Fruit fly (Drosophila melanogaster) whole organism, embryonic: ENCODE measurements around the gene Tcs6.
A peak's percentile ranks its signal among the peaks of the same experiment; 100 is the strongest.

Experiments used
- ATbp ChIP-seq: fragments of 200-800 bp; sonication (Bioruptor generic); optimal IDR thresholded peaks from 2 replicates; lab custom pipeline; 2017; ENCODE audit warnings: missing biosample characterization, mild to moderate bottlenecking, missing genetic modification characterization, missing genetic modification reagents
- Asciz ChIP-seq: fragments of 200-800 bp; sonication (Bioruptor generic); optimal IDR thresholded peaks from 2 replicates; lab custom pipeline; 2017; ENCODE audit warnings: missing biosample characterization, mild to moderate bottlenecking, missing genetic modification characterization, missing genetic modification reagents
- Awh ChIP-seq: fragments of 200-800 bp; sonication (Bioruptor generic); IDR thresholded peaks from 2 replicates; pipeline ENCODE4, ENCODE4 v1.3.6; 2022; ENCODE audit warnings: missing biosample characterization, missing genetic modification characterization
- B-H1 ChIP-seq: fragments of 200-800 bp; sonication (Bioruptor generic); IDR thresholded peaks from 3 replicates; pipeline ENCODE4 v1.3.6; 2022; ENCODE audit warnings: missing biosample characterization, missing genetic modification characterization
- CG10274 ChIP-seq: fragments of 200-800 bp; sonication (Bioruptor generic); optimal IDR thresholded peaks from 3 replicates; lab custom pipeline; 2017; ENCODE audit warnings: missing biosample characterization, mild to moderate bottlenecking, missing genetic modification characterization
- CG10462 ChIP-seq: fragments of 200-800 bp; sonication (Bioruptor generic); optimal IDR thresholded peaks from 2 replicates; lab custom pipeline; 2016; ENCODE audit warnings: missing biosample characterization, missing genetic modification characterization
- CG13424 ChIP-seq: fragments of 200-800 bp; sonication (Bioruptor generic); optimal IDR thresholded peaks from 2 replicates; lab custom pipeline; 2019; ENCODE audit warnings: missing biosample characterization, mild to moderate bottlenecking, missing genetic modification characterization, moderate library complexity
- CG13775 ChIP-seq: fragments of 200-800 bp; sonication (Bioruptor generic); optimal IDR thresholded peaks from 3 replicates; lab custom pipeline; 2017; ENCODE audit warnings: missing biosample characterization, mild to moderate bottlenecking, missing genetic modification characterization
- CG17829 ChIP-seq: fragments of 200-800 bp; optimal IDR thresholded peaks from 2 replicates; lab custom pipeline; 2019; ENCODE audit warnings: missing biosample characterization, mild to moderate bottlenecking, missing genetic modification characterization, moderate library complexity
- CG1792 ChIP-seq: fragments of 200-800 bp; sonication (Bioruptor generic); optimal IDR thresholded peaks from 2 replicates; lab custom pipeline; 2016; ENCODE audit warnings: missing biosample characterization, missing genetic modification characterization
- CG18262 ChIP-seq: fragments of 200-800 bp; optimal IDR thresholded peaks from 3 replicates; lab custom pipeline; 2019; ENCODE audit warnings: missing biosample characterization, mild to moderate bottlenecking, missing genetic modification characterization, moderate library complexity
- CG2712 ChIP-seq: fragments of 200-800 bp; optimal IDR thresholded peaks from 3 replicates; lab custom pipeline; 2019; ENCODE audit warnings: missing biosample characterization, mild to moderate bottlenecking, missing genetic modification characterization, moderate library complexity
- CG31224 ChIP-seq: fragments of 200-800 bp; sonication (Bioruptor generic); IDR thresholded peaks from 2 replicates; pipeline ENCODE4 v1.3.6; 2022; ENCODE audit warnings: missing biosample characterization, missing genetic modification characterization
- CG34376 ChIP-seq: fragments of 200-800 bp; sonication (Bioruptor generic); optimal IDR thresholded peaks from 2 replicates; lab custom pipeline; 2018; ENCODE audit warnings: missing biosample characterization, mild to moderate bottlenecking, missing genetic modification characterization
- CG34422 ChIP-seq: fragments of 200-800 bp; sonication (Bioruptor generic); IDR thresholded peaks from 3 replicates; pipeline ENCODE4 v1.3.6; 2022; ENCODE audit warnings: missing biosample characterization, missing genetic modification characterization
- CG4360 ChIP-seq: fragments of 200-800 bp; sonication (Bioruptor generic); IDR thresholded peaks from 2 replicates; pipeline ENCODE4 v1.3.6; 2022; ENCODE audit warnings: missing biosample characterization, missing genetic modification characterization
- CG4617 ChIP-seq: fragments of 200-800 bp; sonication (Bioruptor generic); optimal IDR thresholded peaks from 3 replicates; lab custom pipeline; 2016; ENCODE audit warnings: missing biosample characterization, missing genetic modification characterization, borderline replicate concordance
- CG4707 ChIP-seq: fragments of 200-800 bp; sonication (Bioruptor generic); optimal IDR thresholded peaks from 2 replicates; lab custom pipeline; 2018; ENCODE audit warnings: missing biosample characterization, mild to moderate bottlenecking, missing genetic modification characterization, moderate library complexity
- CG6791 ChIP-seq: fragments of 200-800 bp; sonication (Bioruptor generic); IDR thresholded peaks from 3 replicates; pipeline ENCODE4 v1.3.6; 2022; ENCODE audit warnings: missing biosample characterization, missing genetic modification characterization; ENCODE audit not compliant: partially characterized antibody
- CG6813 ChIP-seq: fragments of 200-800 bp; sonication (Bioruptor generic); optimal IDR thresholded peaks from 2 replicates; lab custom pipeline; 2017; ENCODE audit warnings: missing biosample characterization, missing genetic modification characterization, mild to moderate bottlenecking, moderate library complexity, missing genetic modification reagents
- CG7745 ChIP-seq: fragments of 200-800 bp; sonication (Bioruptor generic); optimal IDR thresholded peaks from 2 replicates; lab custom pipeline; 2018; ENCODE audit warnings: missing biosample characterization, mild to moderate bottlenecking, missing genetic modification characterization, moderate library complexity
- CG7928 ChIP-seq: fragments of 200-800 bp; sonication (Bioruptor generic); optimal IDR thresholded peaks from 2 replicates; lab custom pipeline; 2017; ENCODE audit warnings: missing biosample characterization, mild to moderate bottlenecking, missing genetic modification characterization
- D19A ChIP-seq: fragments of 200-800 bp; optimal IDR thresholded peaks from 3 replicates; lab custom pipeline; 2019; ENCODE audit warnings: missing biosample characterization, mild to moderate bottlenecking, missing genetic modification characterization, moderate library complexity
- Dfd ChIP-seq, 2 experiments: fragments of >200 bp; optimal IDR thresholded peaks; 2 replicates each; lab custom pipeline; 2017; ENCODE audit warnings: missing biosample characterization in 2 of 2, missing genetic modification characterization in 2 of 2
- Dip2 ChIP-seq: fragments of 200-800 bp; sonication (Bioruptor generic); IDR thresholded peaks from 2 replicates; pipeline ENCODE4 v1.3.6; 2022; ENCODE audit warnings: missing biosample characterization, missing genetic modification characterization
- Eip74EF ChIP-seq, 2 experiments: fragments of 200-800 bp in 1 of 2; fragments of >200 bp in 1 of 2; sonication (Bioruptor generic) in 1 of 2; optimal IDR thresholded peaks; 2 replicates each; lab custom pipeline; 2017 to 2019; ENCODE audit warnings: missing biosample characterization in 2 of 2, missing genetic modification characterization in 2 of 2, mild to moderate bottlenecking in 1 of 2, moderate library complexity in 1 of 2
- HLHmδ ChIP-seq: fragments of 200-800 bp; sonication (Bioruptor generic); optimal IDR thresholded peaks from 2 replicates; lab custom pipeline; 2018; ENCODE audit warnings: missing biosample characterization, mild to moderate bottlenecking, missing genetic modification characterization, moderate library complexity
- NC2β ChIP-seq: fragments of 200-800 bp; sonication (Bioruptor generic); optimal IDR thresholded peaks from 2 replicates; lab custom pipeline; 2016; ENCODE audit warnings: missing biosample characterization, missing genetic modification characterization
- Opbp ChIP-seq: fragments of 200-800 bp; sonication (Bioruptor generic); IDR thresholded peaks from 3 replicates; pipeline ENCODE4 v1.3.6; 2022; ENCODE audit warnings: missing biosample characterization, missing genetic modification characterization; ENCODE audit not compliant: partially characterized antibody
- Pdp1 ChIP-seq, 2 experiments: fragments of 200-800 bp; sonication (Bioruptor generic); optimal IDR thresholded peaks; 3 replicates each; lab custom pipeline; 2016; ENCODE audit warnings: missing biosample characterization in 2 of 2, missing genetic modification characterization in 2 of 2, mild to moderate bottlenecking in 1 of 2, moderate library complexity in 1 of 2
- Ptx1 ChIP-seq: fragments of 200-800 bp; sonication (Bioruptor generic); IDR thresholded peaks from 2 replicates; pipeline ENCODE4 v1.3.6; 2022; ENCODE audit warnings: missing biosample characterization, missing genetic modification characterization
- crol ChIP-seq: fragments of 200-800 bp; sonication (Bioruptor generic); IDR thresholded peaks from 2 replicates; pipeline ENCODE4 v1.3.6; 2022; ENCODE audit warnings: missing biosample characterization, missing genetic modification characterization
- en ChIP-seq: fragments of 200-800 bp; sonication (Bioruptor generic); optimal IDR thresholded peaks from 2 replicates; lab custom pipeline; 2016; ENCODE audit warnings: missing biosample characterization, missing genetic modification characterization
- esg ChIP-seq: fragments of 200-800 bp; sonication (Bioruptor generic); conservative IDR thresholded peaks from 2 replicates; pipeline ENCODE4 v1.3.6; 2022; ENCODE audit warnings: missing biosample characterization, missing genetic modification characterization
- her ChIP-seq: fragments of 200-800 bp; sonication (Bioruptor generic); optimal IDR thresholded peaks from 2 replicates; lab custom pipeline; 2016; ENCODE audit warnings: missing biosample characterization, missing genetic modification characterization
- lov ChIP-seq, 2 experiments: fragments of 200-800 bp in 1 of 2; fragments of >200 bp in 1 of 2; sonication (Bioruptor generic) in 1 of 2; IDR thresholded peaks in 1 of 2; optimal IDR thresholded peaks in 1 of 2; 2 replicates in 1 of 2; 3 replicates in 1 of 2; pipeline versions ENCODE4 v1.3.6 to Lab custom; 2017 to 2022; ENCODE audit warnings: missing biosample characterization in 1 of 2, missing genetic modification characterization in 1 of 2
- nerfin-1 ChIP-seq: fragments of 200-800 bp; sonication (Bioruptor generic); optimal IDR thresholded peaks from 3 replicates; lab custom pipeline; 2019; ENCODE audit warnings: missing biosample characterization, mild to moderate bottlenecking, missing genetic modification characterization, moderate library complexity
- odd ChIP-seq: fragments of 200-800 bp; sonication (Bioruptor generic); optimal IDR thresholded peaks from 2 replicates; lab custom pipeline; 2017; ENCODE audit warnings: missing biosample characterization, mild to moderate bottlenecking, missing genetic modification characterization
- peb ChIP-seq: fragments of 200-800 bp; sonication (Bioruptor generic); IDR thresholded peaks from 2 replicates; pipeline ENCODE4 v1.3.6; 2022; ENCODE audit warnings: missing biosample characterization, missing genetic modification characterization
- pho ChIP-seq: fragments of 200-800 bp; sonication (Bioruptor generic); optimal IDR thresholded peaks from 2 replicates; lab custom pipeline; 2016; ENCODE audit warnings: missing biosample characterization, missing genetic modification characterization
- repo ChIP-seq: fragments of 200-800 bp; sonication (Bioruptor generic); optimal IDR thresholded peaks from 2 replicates; lab custom pipeline; 2016; ENCODE audit warnings: missing biosample characterization, missing genetic modification characterization
- row ChIP-seq: fragments of 200-800 bp; sonication (Bioruptor generic); IDR thresholded peaks from 3 replicates; pipeline ENCODE4 v1.3.6; 2022; ENCODE audit warnings: missing biosample characterization, missing genetic modification characterization
- sisA ChIP-seq: fragments of 200-800 bp; sonication (Bioruptor generic); IDR thresholded peaks from 2 replicates; pipeline ENCODE4 v1.3.6; 2022; ENCODE audit warnings: missing biosample characterization, missing genetic modification characterization
- vnd ChIP-seq: fragments of 200-800 bp; sonication (Bioruptor generic); IDR thresholded peaks from 3 replicates; pipeline ENCODE4 v1.3.6; 2022; ENCODE audit warnings: missing biosample characterization, missing genetic modification characterization; ENCODE audit not compliant: partially characterized antibody
- wor ChIP-seq: fragments of 200-800 bp; sonication (Bioruptor generic); IDR thresholded peaks from 2 replicates; pipeline ENCODE4 v1.3.6; 2022; ENCODE audit warnings: missing biosample characterization, missing genetic modification characterization
- zen ChIP-seq: fragments of 200-800 bp; sonication (Bioruptor generic); optimal IDR thresholded peaks from 3 replicates; lab custom pipeline; 2018; ENCODE audit warnings: missing biosample characterization, mild to moderate bottlenecking, missing genetic modification characterization, moderate library complexity

Tcs6 gene

dm6 chr3R:26017771-26018731 is 40.0 kb downstream of the Tcs6 start (continued):
- peak; percentile 86 for TF ChIP-seq nerfin-1
- TF ChIP-seq crol (GFP tag; lab: Robert Waterston, UW) = peak; percentile 94
- peak; percentile 87 for TF ChIP-seq CG4360 (GFP tag; lab: Robert Waterston, UW)
- peak; percentile 97 for TF ChIP-seq CG2712 (tag; lab: Kevin White, UChicago)
- peak; percentile 90 for TF ChIP-seq CG13424 (tag; lab: Kevin White, UChicago)
- peak; percentile 93 for TF ChIP-seq HLHmδ (GFP tag; lab: Kevin White, UChicago)
- no peak for TF ChIP-seq Dfd (GFP tag; optimal IDR thresholded peaks at IDR 0.05; lab: Kevin White, UChicago)
- TF ChIP-seq B-H1 (GFP tag; lab: Robert Waterston, UW) = peak; percentile 30; the same call in 1 of the 3 replicates
- peak; percentile 88 for TF ChIP-seq D19A (tag; lab: Kevin White, UChicago)
- peak; percentile 72 for TF ChIP-seq odd (GFP tag; lab: Kevin White, UChicago)
- no peak for TF ChIP-seq NC2β (GFP tag; lab: Kevin White, UChicago)
- TF ChIP-seq Asciz (GFP tag; lab: Kevin White, UChicago) = peak; percentile 81
- peak in 1 of 2 experiments; percentile 73 for TF ChIP-seq Eip74EF (GFP tag; optimal IDR thresholded peaks at IDR 0.05; lab: Kevin White, UChicago)
- peak; percentile 50 for TF ChIP-seq Awh (GFP tag; lab: Robert Waterston, UW)
- no peak for TF ChIP-seq CG34376 (GFP tag; lab: Kevin White, UChicago)
- TF ChIP-seq CG34422 (GFP tag; lab: Robert Waterston, UW) = peak; percentile 43; the same call in 2 of the 3 replicates
- TF ChIP-seq zen (tag; lab: Kevin White, UChicago) = peak; percentile 95
- peak; percentile 42; the same call in 1 of the 2 replicates for TF ChIP-seq sisA
- peak; percentile 66 for TF ChIP-seq ATbp
- TF ChIP-seq CG10274 (GFP tag; lab: Kevin White, UChicago) = peak; percentile 49
- TF ChIP-seq her (GFP tag; lab: Kevin White, UChicago) = no peak
- peak; percentile 62 for TF ChIP-seq CG4617 (GFP tag; lab: Kevin White, UChicago)
- TF ChIP-seq CG17829 (tag; lab: Kevin White, UChicago) = peak; percentile 94
- no peak for TF ChIP-seq vnd (GFP tag; lab: Robert Waterston, UW)
- peak; percentile 43; the same call in 1 of the 2 replicates for TF ChIP-seq wor (GFP tag; lab: Robert Waterston, UW)
- peak; percentile 73 for TF ChIP-seq Ptx1 (GFP tag; lab: Robert Waterston, UW)
- TF ChIP-seq peb = peak; percentile 43; the same call in 1 of the 2 replicates
- no peak for TF ChIP-seq Dip2 (GFP tag; lab: Robert Waterston, UW)
- TF ChIP-seq Pdp1 (GFP tag; optimal IDR thresholded peaks at IDR 0.05; lab: Kevin White, UChicago) = peak in 1 of 2 experiments; percentile 10
- peak; percentile 72 for TF ChIP-seq row (GFP tag; lab: Robert Waterston, UW)
- no peak for TF ChIP-seq repo
- TF ChIP-seq esg (GFP tag; lab: Robert Waterston, UW) = peak; percentile 58
- TF ChIP-seq CG4707 = no peak
- no peak for TF ChIP-seq CG31224 (GFP tag; lab: Robert Waterston, UW)
- TF ChIP-seq lov (optimal IDR thresholded peaks at IDR 0.05; lab: Kevin White, UChicago) = no peak
- no peak for TF ChIP-seq lov (GFP tag; IDR thresholded peaks at IDR 0.05; lab: Robert Waterston, UW)
- peak; percentile 98 for TF ChIP-seq CG18262 (tag; lab: Kevin White, UChicago)
- peak; percentile 88 for TF ChIP-seq CG13775 (GFP tag; lab: Kevin White, UChicago)
- no peak for TF ChIP-seq CG1792
- no peak for TF ChIP-seq CG7928 (GFP tag; lab: Kevin White, UChicago)
- peak; percentile 52 for TF ChIP-seq CG7745 (tag; lab: Kevin White, UChicago)
- no peak for TF ChIP-seq pho (GFP tag; lab: Kevin White, UChicago)
- peak; percentile 78 for TF ChIP-seq CG6813 (GFP tag; lab: Kevin White, UChicago)
- TF ChIP-seq Opbp (GFP tag; lab: Robert Waterston, UW) = no peak
- no peak for TF ChIP-seq en
- no peak for TF ChIP-seq CG6791 (GFP tag; lab: Robert Waterston, UW)
- TF ChIP-seq CG10462 = peak; percentile 72
